Worm (Caenorhabditis elegans): ENCODE measurements around the gene Y38F1A.2.

ce11 chrII:12992980-12993379, 38.2 kb downstream of the Y38F1A.2 start:
- TF ChIP-seq dao-5 (tag; optimal IDR thresholded peaks at IDR 0.05): no peak
- TF ChIP-seq him-1 (tag; optimal IDR thresholded peaks at IDR 0.05): no peak
